Worm (Caenorhabditis elegans) whole organism, midembryonic: ENCODE measurements around the gene gab-1.

Source experiments
- T22C8.4 ChIP-seq: fragments of 200-800 bp; sonication (Bioruptor generic); IDR thresholded peaks from 2 replicates; pipeline ENCODE4 v1.3.6; 2022; ENCODE audit warnings: missing genetic modification characterization, missing compliant biosample characterization
- cog-1 ChIP-seq: sonication (generic microtip); optimal IDR thresholded peaks from 2 replicates; lab custom pipeline; 2016; ENCODE audit warnings: missing genetic modification characterization, missing compliant biosample characterization
- klf-2 ChIP-seq: fragments of 200-800 bp; sonication (Bioruptor generic); conservative IDR thresholded peaks from 2 replicates; pipeline ENCODE4 v1.3.6; 2022; ENCODE audit warnings: missing genetic modification reagents, missing genetic modification characterization, missing compliant biosample characterization
- med-1 ChIP-seq: sonication (generic microtip); optimal IDR thresholded peaks from 2 replicates; lab custom pipeline; 2017; ENCODE audit warnings: missing genetic modification characterization, mild to moderate bottlenecking, missing compliant biosample characterization, antibody characterized with exemption, missing genetic modification reagents; ENCODE audit not compliant: insufficient read depth
- ref-1 ChIP-seq: fragments of 200-800 bp; sonication (Bioruptor generic); conservative IDR thresholded peaks from 2 replicates; pipeline ENCODE4 v1.3.6; 2022; ENCODE audit warnings: missing genetic modification reagents, missing genetic modification characterization, missing compliant biosample characterization
- ztf-29 ChIP-seq: fragments of 200-800 bp; sonication (Bioruptor generic); IDR thresholded peaks from 2 replicates; pipeline ENCODE4 v1.3.6; 2022; ENCODE audit warnings: missing genetic modification reagents, missing genetic modification characterization, missing compliant biosample characterization

DNA sequence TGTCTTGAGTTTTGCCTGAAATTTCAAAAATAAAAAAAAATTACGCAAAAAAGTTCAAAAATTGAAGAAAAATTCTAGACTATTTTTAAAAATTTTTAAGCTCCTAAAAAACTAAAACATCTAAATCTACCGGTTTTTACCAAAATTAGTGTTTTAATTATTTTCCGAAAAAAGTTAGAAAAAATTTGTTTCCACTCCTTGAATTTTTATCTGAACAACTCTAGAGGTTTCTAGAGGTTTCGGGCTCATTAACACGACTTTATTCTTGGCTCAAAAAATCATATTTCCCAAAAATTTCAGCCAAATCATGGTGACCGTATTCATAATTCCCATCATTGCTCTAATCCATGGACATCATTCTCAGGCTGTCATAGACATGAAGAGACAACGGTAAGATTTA, 5.3 kb upstream of the gab-1 start, which contains the start of gene lgc-37:
- TF ChIP-seq T22C8.4 (GFP tag; lab: Robert Waterston, UW) (no peak), cog-1 (tag; lab: Kevin White, UChicago) (no peak), klf-2 (no peak), med-1 (GFP tag; lab: Kevin White, UChicago) (no peak), ztf-29 (GFP tag; lab: Robert Waterston, UW) (no peak), ref-1 (GFP tag; lab: Robert Waterston, UW) (no peak)
